Fruit fly (Drosophila melanogaster): ENCODE results near the gene CG6834.

DNA sequence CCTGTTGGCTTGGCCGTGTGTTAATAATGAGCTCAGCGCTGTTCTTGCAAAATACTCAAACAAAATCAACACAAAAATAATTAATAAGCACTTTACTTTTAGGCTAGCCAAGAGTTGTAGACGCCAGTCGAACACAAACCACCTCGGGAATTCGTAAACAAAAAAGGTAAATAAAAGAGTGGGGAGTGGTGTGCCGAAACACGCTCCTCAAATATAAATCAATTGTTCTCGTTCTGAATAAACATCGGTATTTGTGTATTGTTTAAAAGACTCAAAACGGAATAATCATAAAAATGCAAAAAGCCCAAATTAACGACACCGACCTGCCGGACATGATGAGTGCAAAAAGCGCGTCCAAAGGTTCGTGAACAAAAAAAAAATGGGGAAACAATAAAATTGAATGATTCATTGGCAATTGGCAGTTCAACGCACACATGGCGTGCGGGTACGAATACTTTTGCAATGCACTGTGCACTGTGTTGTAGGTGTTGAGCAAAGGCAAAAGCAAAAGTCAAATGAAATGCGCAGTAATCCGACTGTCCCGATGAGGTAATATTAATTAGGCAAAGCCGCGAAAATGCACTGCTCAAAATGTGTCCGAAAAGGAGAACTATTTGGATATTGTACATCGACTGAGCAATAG, 47.9 kb downstream of the CG6834 start:
- TF ChIP-seq Dll (optimal IDR thresholded peaks at IDR 0.05) (no peak), CG8478 (optimal IDR thresholded peaks at IDR 0.05) (no peak)
